Fruit fly (Drosophila melanogaster): Measurements from ENCODE around the gene Skp2.
A peak's percentile ranks its signal among the peaks of the same experiment; 100 is the strongest.

Gene Skp2

DNA sequence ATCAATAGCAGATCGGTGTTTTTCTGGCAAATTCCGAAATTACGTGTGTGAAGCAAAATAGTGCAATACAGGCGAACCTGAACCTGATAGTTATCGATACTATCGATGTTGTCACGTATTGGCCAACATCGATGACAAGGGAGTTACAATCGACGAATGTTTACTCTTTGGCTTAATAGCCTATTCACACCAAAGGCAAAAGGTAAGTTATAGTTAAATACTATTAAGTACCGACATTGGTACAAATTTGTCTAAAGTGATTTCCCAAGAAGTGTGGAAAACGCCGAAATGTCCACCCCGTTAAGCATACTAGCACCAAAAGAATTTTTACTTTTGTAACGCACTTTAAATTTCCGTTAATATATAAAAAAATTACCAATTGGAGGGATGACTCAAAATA lies 3.5 kb downstream of the Skp2 start, which contains the start of gene CG9776 (continued):
- TF ChIP-seq Hr38 (GFP tag; optimal IDR thresholded peaks at IDR 0.05) (no peak), Lpt (GFP tag; optimal IDR thresholded peaks at IDR 0.05) (no peak), CG15336 (GFP tag; IDR thresholded peaks at IDR 0.05) (no peak), spab (GFP tag; optimal IDR thresholded peaks at IDR 0.05) (no peak), CG6276 (GFP tag; optimal IDR thresholded peaks at IDR 0.05) (no peak), esn (GFP tag; optimal IDR thresholded peaks at IDR 0.05) (peak; percentile 52), Ets96B (tag; optimal IDR thresholded peaks at IDR 0.05) (no peak)

DNA sequence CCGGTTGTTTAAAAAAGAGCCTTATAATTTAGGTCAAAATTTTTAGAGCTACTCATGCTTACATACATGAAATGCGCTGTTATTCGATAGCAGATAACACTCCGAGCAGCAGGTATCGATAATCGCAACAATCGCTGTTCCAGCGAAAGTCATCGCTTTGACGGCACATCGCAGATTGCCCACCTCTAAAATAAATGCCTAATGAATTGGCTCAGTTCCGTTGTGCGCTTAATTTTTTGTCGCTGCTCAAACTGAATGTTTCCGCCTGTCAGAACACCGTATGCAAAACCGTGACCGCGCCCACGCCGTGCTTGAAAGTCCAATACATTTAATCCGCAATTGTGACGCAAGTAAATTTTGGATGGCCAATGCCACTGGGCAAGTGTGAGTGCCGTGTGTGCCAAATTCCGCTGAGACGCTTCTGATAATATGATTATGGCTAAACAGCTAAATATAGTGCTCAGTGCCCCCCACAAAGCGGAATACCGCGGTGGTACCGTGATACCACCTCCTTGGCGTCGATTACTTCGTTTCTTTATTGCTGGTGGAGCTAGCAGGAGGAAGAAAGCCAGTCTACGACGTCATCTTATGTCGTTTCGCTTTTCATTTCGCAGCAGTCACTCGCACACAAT lies 17.9 kb downstream of the Skp2 start, which contains the start of gene CG9795:
Gene CG9795 (plus strand): TSS at position 177 of the 632 bp plus-strand sequence.
- TF ChIP-seq Eip75B (GFP tag; optimal IDR thresholded peaks at IDR 0.05) (peak; percentile 51), CG9139 (GFP tag; optimal IDR thresholded peaks at IDR 0.05) (no peak), net (GFP tag; optimal IDR thresholded peaks at IDR 0.05) (no peak), achi (GFP tag; optimal IDR thresholded peaks at IDR 0.05) (peak; percentile 33), svp (GFP tag) (no peak), Sox15 (GFP tag; optimal IDR thresholded peaks at IDR 0.05) (no peak), acj6 (GFP tag; optimal IDR thresholded peaks at IDR 0.05) (peak; percentile 30), lz (GFP tag; optimal IDR thresholded peaks at IDR 0.05) (peak; percentile 46), Hr38 (GFP tag; optimal IDR thresholded peaks at IDR 0.05) (no peak), CG11762 (GFP tag; optimal IDR thresholded peaks at IDR 0.05; ENCODE audit: insufficient read depth) (no peak), Blimp-1 (GFP tag; optimal IDR thresholded peaks at IDR 0.05) (no peak), Ets96B (tag; optimal IDR thresholded peaks at IDR 0.05) (peak; percentile 21), CG11294 (GFP tag; IDR thresholded peaks at IDR 0.05) (no peak), Eip78C (GFP tag) (peak; percentile 86), salr (GFP tag; optimal IDR thresholded peaks at IDR 0.05) (no peak), CG6854 (GFP tag; optimal IDR thresholded peaks at IDR 0.05) (peak; percentile 57), eg (GFP tag; IDR thresholded peaks at IDR 0.05) (0 out of 3 replicates have a peak, but pooled peaks have one; percentile 37), CG8119 (GFP tag; IDR thresholded peaks at IDR 0.05) (0 out of 3 replicates have a peak, but pooled peaks have one; percentile 15), CG3032 (tag; optimal IDR thresholded peaks at IDR 0.05) (peak; percentile 18), CG11902 (GFP tag; optimal IDR thresholded peaks at IDR 0.05) (no peak), cyc (GFP tag; optimal IDR thresholded peaks at IDR 0.05) (peak; percentile 7), vri (GFP tag; optimal IDR thresholded peaks at IDR 0.05) (no peak), Sox14 (GFP tag; optimal IDR thresholded peaks at IDR 0.05) (peak; percentile 55), Hr39 (GFP tag; optimal IDR thresholded peaks at IDR 0.05) (no peak), CG34406 (GFP tag; optimal IDR thresholded peaks at IDR 0.05) (peak; percentile 26), topi (GFP tag; optimal IDR thresholded peaks at IDR 0.05) (no peak), fd59A (GFP tag; optimal IDR thresholded peaks at IDR 0.05) (no peak), Gug (GFP tag; IDR thresholded peaks at IDR 0.05) (no peak), Ets21C (GFP tag; optimal IDR thresholded peaks at IDR 0.05) (peak; percentile 6), esn (GFP tag; optimal IDR thresholded peaks at IDR 0.05) (peak; percentile 49), CG31627 (GFP tag; optimal IDR thresholded peaks at IDR 0.05) (peak; percentile 20)

dm6 chr3R:4318999-4319398 lies 18.5 kb downstream of the Skp2 start, which contains the start of gene Syt14:
TSS of gene Syt14 (minus strand) at chr3R:4319069.
- TF ChIP-seq CG3919 (GFP tag; optimal IDR thresholded peaks at IDR 0.05): no peak
- TF ChIP-seq Hr4 (GFP tag; optimal IDR thresholded peaks at IDR 0.05): no peak
- TF ChIP-seq Hr38 (GFP tag; optimal IDR thresholded peaks at IDR 0.05): no peak
- TF ChIP-seq Sox102F (GFP tag; optimal IDR thresholded peaks at IDR 0.05): no peak
- TF ChIP-seq fd85E (GFP tag; optimal IDR thresholded peaks at IDR 0.05): no peak
- TF ChIP-seq CG6854 (GFP tag; optimal IDR thresholded peaks at IDR 0.05): no peak

All from whole organism, prepupa.